Fruit fly (Drosophila melanogaster) whole organism, embryonic: Measurements from ENCODE around the gene EloB.

ENCODE experiments used
- Ada2b ChIP-seq: fragments of 200-800 bp; sonication (Bioruptor generic); IDR thresholded peaks from 2 replicates; pipeline ENCODE4 v1.3.6; 2022; ENCODE audit warnings: missing biosample characterization, missing genetic modification characterization
- Aef1 ChIP-seq: fragments of 200-800 bp; sonication (Bioruptor generic); IDR thresholded peaks from 3 replicates; pipeline ENCODE4 v1.3.6; 2022; ENCODE audit warnings: missing biosample characterization, missing genetic modification characterization
- Atf3 ChIP-seq: fragments of 200-800 bp; sonication (Bioruptor generic); optimal IDR thresholded peaks from 3 replicates; lab custom pipeline; 2016; ENCODE audit warnings: missing biosample characterization, missing genetic modification characterization
- Atf6 ChIP-seq: fragments of 200-800 bp; sonication (Bioruptor generic); IDR thresholded peaks from 2 replicates; pipeline ENCODE4 v1.3.6; 2022; ENCODE audit warnings: missing biosample characterization, missing genetic modification characterization
- CG1024 ChIP-seq: fragments of 200-800 bp; sonication (Bioruptor generic); IDR thresholded peaks from 2 replicates; pipeline ENCODE4 v1.3.6; 2022; ENCODE audit warnings: missing biosample characterization, missing genetic modification characterization
- CG10431 ChIP-seq: fragments of 200-800 bp; sonication (Bioruptor generic); optimal IDR thresholded peaks from 3 replicates; lab custom pipeline; 2018; ENCODE audit warnings: missing biosample characterization, mild to moderate bottlenecking, missing genetic modification characterization
- CG11398 ChIP-seq: fragments of 200-800 bp; sonication (Bioruptor generic); optimal IDR thresholded peaks from 2 replicates; lab custom pipeline; 2016; ENCODE audit warnings: missing biosample characterization, missing genetic modification characterization
- CG11504 ChIP-seq: fragments of 200-800 bp; sonication (Bioruptor generic); optimal IDR thresholded peaks from 3 replicates; lab custom pipeline; 2019; ENCODE audit warnings: missing biosample characterization, mild to moderate bottlenecking, missing genetic modification characterization, moderate library complexity
- CG11696 ChIP-seq: fragments of 200-800 bp; sonication (Bioruptor generic); IDR thresholded peaks from 2 replicates; pipeline ENCODE4 v1.3.6; 2022; ENCODE audit warnings: missing biosample characterization, missing genetic modification characterization
- CG11723 ChIP-seq: fragments of 200-800 bp; sonication (Bioruptor generic); optimal IDR thresholded peaks from 2 replicates; lab custom pipeline; 2017; ENCODE audit warnings: missing biosample characterization, mild to moderate bottlenecking, missing genetic modification characterization
- CG12236 ChIP-seq: fragments of 200-800 bp; sonication (Bioruptor generic); optimal IDR thresholded peaks from 2 replicates; lab custom pipeline; 2016; ENCODE audit warnings: missing biosample characterization, missing genetic modification characterization
- CG12391 ChIP-seq: fragments of 200-800 bp; sonication (Bioruptor generic); optimal IDR thresholded peaks from 3 replicates; lab custom pipeline; 2018; ENCODE audit warnings: missing biosample characterization, mild to moderate bottlenecking, missing genetic modification characterization, moderate library complexity
- CG1647 ChIP-seq: fragments of 200-800 bp; sonication (Bioruptor generic); optimal IDR thresholded peaks from 3 replicates; lab custom pipeline; 2016; ENCODE audit warnings: missing biosample characterization, missing genetic modification characterization
- CG17359 ChIP-seq: fragments of 200-800 bp; sonication (Bioruptor generic); optimal IDR thresholded peaks from 3 replicates; lab custom pipeline; 2018; ENCODE audit warnings: missing biosample characterization, mild to moderate bottlenecking, missing genetic modification characterization, moderate library complexity
- CG18619 ChIP-seq: fragments of 200-800 bp; sonication (Bioruptor generic); optimal IDR thresholded peaks from 3 replicates; lab custom pipeline; 2017; ENCODE audit warnings: missing biosample characterization, mild to moderate bottlenecking, missing genetic modification characterization
- CG2120 ChIP-seq: fragments of 200-800 bp; sonication (Bioruptor generic); optimal IDR thresholded peaks from 3 replicates; lab custom pipeline; 2016; ENCODE audit warnings: missing biosample characterization, missing genetic modification characterization
- CG30403 ChIP-seq: fragments of 200-800 bp; sonication (Bioruptor generic); optimal IDR thresholded peaks from 3 replicates; lab custom pipeline; 2016; ENCODE audit warnings: missing biosample characterization, missing genetic modification characterization
- CG3065 ChIP-seq: fragments of 200-800 bp; sonication (Bioruptor generic); optimal IDR thresholded peaks from 2 replicates; lab custom pipeline; 2016; ENCODE audit warnings: missing biosample characterization, missing genetic modification characterization
- CG31365 ChIP-seq: fragments of 200-800 bp; sonication (Bioruptor generic); optimal IDR thresholded peaks from 2 replicates; lab custom pipeline; 2018; ENCODE audit warnings: missing biosample characterization, mild to moderate bottlenecking, missing genetic modification characterization
- CG6272 ChIP-seq: fragments of 200-800 bp; sonication (Bioruptor generic); IDR thresholded peaks from 2 replicates; pipeline ENCODE4 v1.3.6; 2022; ENCODE audit warnings: missing biosample characterization, missing genetic modification characterization
- CG7839 ChIP-seq: fragments of 200-800 bp; sonication (Bioruptor generic); optimal IDR thresholded peaks from 3 replicates; lab custom pipeline; 2018; ENCODE audit warnings: missing biosample characterization, mild to moderate bottlenecking, missing genetic modification characterization, moderate library complexity
- Dbx ChIP-seq: fragments of 200-800 bp; sonication (Bioruptor generic); IDR thresholded peaks from 3 replicates; pipeline ENCODE4 v1.3.6; 2022; ENCODE audit warnings: missing biosample characterization, missing genetic modification characterization
- Dp ChIP-seq: fragments of 200-800 bp; sonication (Bioruptor generic); optimal IDR thresholded peaks from 2 replicates; lab custom pipeline; 2018; ENCODE audit warnings: missing biosample characterization, mild to moderate bottlenecking, missing genetic modification characterization, moderate library complexity
- Hmx ChIP-seq: fragments of 200-800 bp; sonication (Bioruptor generic); optimal IDR thresholded peaks from 2 replicates; lab custom pipeline; 2016; ENCODE audit warnings: missing biosample characterization, missing genetic modification characterization
- Med ChIP-seq: fragments of 200-800 bp; sonication (Bioruptor generic); peaks from one replicate; lab custom pipeline; 2016; ENCODE audit warnings: missing biosample characterization, missing genetic modification characterization, mild to moderate bottlenecking, inconsistent platforms, moderate library complexity
- Meics ChIP-seq: fragments of 200-800 bp; sonication (Bioruptor generic); optimal IDR thresholded peaks from 2 replicates; lab custom pipeline; 2017; ENCODE audit warnings: missing biosample characterization, mild to moderate bottlenecking, missing genetic modification characterization
- Myb ChIP-seq: fragments of 200-800 bp; sonication (Bioruptor generic); optimal IDR thresholded peaks from 2 replicates; lab custom pipeline; 2016; ENCODE audit warnings: missing biosample characterization, missing genetic modification characterization
- NfI ChIP-seq: fragments of 200-800 bp; sonication (Bioruptor generic); optimal IDR thresholded peaks from 3 replicates; lab custom pipeline; 2018; ENCODE audit warnings: missing biosample characterization, mild to moderate bottlenecking, missing genetic modification characterization, moderate library complexity
- Opbp ChIP-seq: fragments of 200-800 bp; sonication (Bioruptor generic); IDR thresholded peaks from 3 replicates; pipeline ENCODE4 v1.3.6; 2022; ENCODE audit warnings: missing biosample characterization, missing genetic modification characterization; ENCODE audit not compliant: partially characterized antibody
- Poxn ChIP-seq: fragments of 200-800 bp; sonication (Bioruptor generic); IDR thresholded peaks from 2 replicates; pipeline ENCODE4 v1.3.6; 2022; ENCODE audit warnings: missing biosample characterization, missing genetic modification characterization
- Ptx1 ChIP-seq: fragments of 200-800 bp; sonication (Bioruptor generic); IDR thresholded peaks from 2 replicates; pipeline ENCODE4 v1.3.6; 2022; ENCODE audit warnings: missing biosample characterization, missing genetic modification characterization
- Rfx ChIP-seq: fragments of 200-800 bp; sonication (Bioruptor generic); IDR thresholded peaks from 2 replicates; pipeline ENCODE4 v1.3.6; 2022; ENCODE audit warnings: missing biosample characterization, missing genetic modification characterization
- Six4 ChIP-seq: fragments of 200-800 bp; sonication (Bioruptor generic); optimal IDR thresholded peaks from 2 replicates; lab custom pipeline; 2016; ENCODE audit warnings: missing biosample characterization, missing genetic modification characterization
- Sox100B ChIP-seq: fragments of 200-800 bp; sonication (Bioruptor generic); optimal IDR thresholded peaks from 3 replicates; lab custom pipeline; 2018; ENCODE audit warnings: missing biosample characterization, mild to moderate bottlenecking, missing genetic modification characterization
- Sox102F ChIP-seq: fragments of 200-800 bp; sonication (Bioruptor generic); optimal IDR thresholded peaks from 2 replicates; lab custom pipeline; 2018; ENCODE audit warnings: missing biosample characterization, mild to moderate bottlenecking, missing genetic modification characterization, moderate library complexity
- Ssrp ChIP-seq: fragments of 200-800 bp; sonication (Bioruptor generic); optimal IDR thresholded peaks from 2 replicates; lab custom pipeline; 2018; ENCODE audit warnings: missing biosample characterization, mild to moderate bottlenecking, missing genetic modification characterization, moderate library complexity
- YL-1 ChIP-seq: fragments of 200-800 bp; sonication (Bioruptor generic); optimal IDR thresholded peaks from 3 replicates; lab custom pipeline; 2017; ENCODE audit warnings: missing biosample characterization, mild to moderate bottlenecking, missing genetic modification characterization
- bigmax ChIP-seq: fragments of 200-800 bp; sonication (Bioruptor generic); optimal IDR thresholded peaks from 2 replicates; lab custom pipeline; 2018; ENCODE audit warnings: missing biosample characterization, mild to moderate bottlenecking, missing genetic modification characterization
- ftz-f1 ChIP-seq: fragments of 200-800 bp; sonication (Bioruptor generic); optimal IDR thresholded peaks from 2 replicates; lab custom pipeline; 2016; ENCODE audit warnings: missing biosample characterization, missing genetic modification characterization
- gem ChIP-seq: fragments of 200-800 bp; sonication (Bioruptor generic); optimal IDR thresholded peaks from 2 replicates; lab custom pipeline; 2019; ENCODE audit warnings: missing biosample characterization, mild to moderate bottlenecking, missing genetic modification characterization, moderate library complexity
- grau ChIP-seq: fragments of 200-800 bp; optimal IDR thresholded peaks from 3 replicates; lab custom pipeline; 2019; ENCODE audit warnings: missing biosample characterization, mild to moderate bottlenecking, missing genetic modification characterization, moderate library complexity
- hkb ChIP-seq, 2 experiments: fragments of 200-800 bp in 1 of 2; fragments of >200 bp in 1 of 2; sonication (Bioruptor generic) in 1 of 2; IDR thresholded peaks in 1 of 2; optimal IDR thresholded peaks in 1 of 2; 2 replicates each; pipeline versions ENCODE4 v1.3.6 to Lab custom; 2017 to 2022; ENCODE audit warnings: missing biosample characterization in 1 of 2, missing genetic modification characterization in 1 of 2
- kah ChIP-seq: fragments of 200-800 bp; sonication (Bioruptor generic); optimal IDR thresholded peaks from 2 replicates; lab custom pipeline; 2018; ENCODE audit warnings: missing biosample characterization, mild to moderate bottlenecking, missing genetic modification characterization
- lmd ChIP-seq: fragments of 200-800 bp; sonication (Bioruptor generic); IDR thresholded peaks from 2 replicates; pipeline ENCODE4 v1.3.6; 2022; ENCODE audit warnings: missing biosample characterization, missing genetic modification characterization
- maf-S ChIP-seq: fragments of 200-800 bp; sonication (Bioruptor generic); optimal IDR thresholded peaks from 2 replicates; lab custom pipeline; 2016; ENCODE audit warnings: missing biosample characterization, missing genetic modification characterization
- otp ChIP-seq: fragments of 200-800 bp; sonication (Bioruptor generic); IDR thresholded peaks from 3 replicates; pipeline ENCODE4, ENCODE4 v1.3.6; 2022; ENCODE audit warnings: missing biosample characterization, missing genetic modification characterization
- pros ChIP-seq: fragments of 200-800 bp; sonication (Bioruptor generic); optimal IDR thresholded peaks from 3 replicates; lab custom pipeline; 2019; ENCODE audit warnings: missing biosample characterization, mild to moderate bottlenecking, missing genetic modification characterization, moderate library complexity
- ranshi ChIP-seq: fragments of 200-800 bp; sonication (Bioruptor generic); IDR thresholded peaks from 2 replicates; pipeline ENCODE4 v1.3.6; 2022; ENCODE audit warnings: missing biosample characterization, missing genetic modification characterization
- slou ChIP-seq: fragments of 200-800 bp; sonication (Bioruptor generic); optimal IDR thresholded peaks from 3 replicates; lab custom pipeline; 2016; ENCODE audit warnings: missing biosample characterization, missing genetic modification characterization
- ssp ChIP-seq: fragments of 200-800 bp; sonication (Bioruptor generic); IDR thresholded peaks from 2 replicates; pipeline ENCODE4 v1.3.6; 2022; ENCODE audit warnings: missing biosample characterization, missing genetic modification characterization
- twi ChIP-seq: fragments of 200-800 bp; optimal IDR thresholded peaks from 2 replicates; lab custom pipeline; 2019; ENCODE audit warnings: missing biosample characterization, mild to moderate bottlenecking, missing genetic modification characterization, moderate library complexity
- tx ChIP-seq: fragments of 200-800 bp; sonication (Bioruptor generic); optimal IDR thresholded peaks from 2 replicates; lab custom pipeline; 2016; ENCODE audit warnings: missing biosample characterization, missing genetic modification characterization

EloB gene

DNA sequence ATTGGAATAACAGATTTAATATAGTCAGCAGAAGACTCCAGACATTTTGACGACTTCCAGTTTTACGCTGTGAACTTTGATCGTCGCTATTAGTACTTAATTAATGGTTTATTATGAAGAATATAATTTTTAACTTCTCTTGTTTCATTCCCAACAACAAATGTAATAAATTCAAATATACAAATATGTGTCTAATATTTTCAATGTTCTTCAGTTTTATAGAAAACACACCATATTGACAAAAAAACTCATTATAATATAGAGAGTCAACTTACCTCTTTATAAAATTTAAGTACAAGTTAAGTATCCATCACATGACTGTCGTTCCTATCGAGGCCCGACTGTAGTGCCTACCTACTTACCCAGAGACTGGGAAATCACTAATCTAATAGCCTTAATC lies 6.3 kb downstream of the EloB start (continued):
- TF ChIP-seq kah (GFP tag; lab: Kevin White, UChicago) = no peak
- TF ChIP-seq CG11696 = no peak
- TF ChIP-seq slou (GFP tag; lab: Kevin White, UChicago) = no peak
- no peak for TF ChIP-seq Ptx1 (GFP tag; lab: Robert Waterston, UW)
- TF ChIP-seq Six4 (GFP tag; lab: Kevin White, UChicago) = no peak
- TF ChIP-seq CG2120 (GFP tag; lab: Kevin White, UChicago) = no peak
- peak; percentile 90 for TF ChIP-seq grau (tag; lab: Kevin White, UChicago)
- TF ChIP-seq Dbx (GFP tag; lab: Robert Waterston, UW) = no peak
- TF ChIP-seq CG3065 = no peak
- TF ChIP-seq Hmx (GFP tag; lab: Kevin White, UChicago) = no peak
- TF ChIP-seq NfI (GFP tag; lab: Kevin White, UChicago) = no peak
- no peak for TF ChIP-seq Sox100B (GFP tag; lab: Kevin White, UChicago)
- no peak for TF ChIP-seq CG1024 (GFP tag; lab: Robert Waterston, UW)
- TF ChIP-seq CG10431 (GFP tag; lab: Kevin White, UChicago) = no peak
- TF ChIP-seq twi = peak; percentile 16
- no peak for TF ChIP-seq hkb (optimal IDR thresholded peaks at IDR 0.05; lab: Kevin White, UChicago)
- no peak for TF ChIP-seq hkb (GFP tag; IDR thresholded peaks at IDR 0.05; lab: Robert Waterston, UW)
- no peak for TF ChIP-seq maf-S (GFP tag; lab: Kevin White, UChicago)
- peak; percentile 45 for TF ChIP-seq gem (tag; lab: Kevin White, UChicago)
- no peak for TF ChIP-seq Poxn (GFP tag; lab: Robert Waterston, UW)
- no peak for TF ChIP-seq Atf6
- TF ChIP-seq CG31365 (tag; lab: Kevin White, UChicago) = no peak
- no peak for TF ChIP-seq Atf3 (GFP tag; lab: Kevin White, UChicago)
- peak; percentile 37 for TF ChIP-seq Ssrp (tag; lab: Kevin White, UChicago)
- TF ChIP-seq CG1647 (GFP tag; lab: Kevin White, UChicago) = no peak
- no peak for TF ChIP-seq Opbp
- TF ChIP-seq lmd (GFP tag; lab: Robert Waterston, UW) = peak; percentile 27; the same call in 1 of the 2 replicates
- TF ChIP-seq Dp (GFP tag; lab: Kevin White, UChicago) = no peak
- peak; percentile 11 for TF ChIP-seq Meics (GFP tag; lab: Kevin White, UChicago)
- no peak for TF ChIP-seq Ada2b
- peak; percentile 42 for TF ChIP-seq Med (GFP tag; lab: Kevin White, UChicago)
- TF ChIP-seq CG7839 (tag; lab: Kevin White, UChicago) = peak; percentile 33
- TF ChIP-seq Sox102F = peak; percentile 14
- peak; percentile 11 for TF ChIP-seq CG11504
- TF ChIP-seq CG11398 (GFP tag; lab: Kevin White, UChicago) = no peak
- TF ChIP-seq CG17359 (tag; lab: Kevin White, UChicago) = no peak
- no peak for TF ChIP-seq Rfx (GFP tag; lab: Robert Waterston, UW)
- no peak for TF ChIP-seq ssp
- no peak for TF ChIP-seq CG11723
- no peak for TF ChIP-seq ftz-f1 (GFP tag; lab: Kevin White, UChicago)
- TF ChIP-seq Myb (GFP tag; lab: Kevin White, UChicago) = no peak
- TF ChIP-seq CG18619 (GFP tag; lab: Kevin White, UChicago) = no peak
- no peak for TF ChIP-seq pros (GFP tag; lab: Kevin White, UChicago)
- TF ChIP-seq ranshi = no peak
- TF ChIP-seq otp = no peak
- TF ChIP-seq bigmax = no peak
- TF ChIP-seq CG12236 (GFP tag; lab: Kevin White, UChicago) = no peak
- TF ChIP-seq YL-1 (GFP tag; lab: Kevin White, UChicago) = no peak
- TF ChIP-seq CG6272 = no peak
- peak; percentile 25 for TF ChIP-seq CG30403
- peak; percentile 25 for TF ChIP-seq CG12391 (tag; lab: Kevin White, UChicago)
- no peak for TF ChIP-seq tx (GFP tag; lab: Kevin White, UChicago)
- no peak for TF ChIP-seq Aef1 (GFP tag; lab: Robert Waterston, UW)
